Fruit fly (Drosophila melanogaster) whole organism, embryonic: ENCODE data around the gene sesB.

Experiments used
- CG10147 ChIP-seq: fragments of 200-800 bp; sonication (Bioruptor generic); optimal IDR thresholded peaks from 2 replicates; lab custom pipeline; 2019; ENCODE audit warnings: missing biosample characterization, mild to moderate bottlenecking, missing genetic modification characterization, moderate library complexity
- CG11398 ChIP-seq: fragments of 200-800 bp; sonication (Bioruptor generic); optimal IDR thresholded peaks from 2 replicates; lab custom pipeline; 2016; ENCODE audit warnings: missing biosample characterization, missing genetic modification characterization
- CG12104 ChIP-seq: fragments of 200-800 bp; sonication (Bioruptor generic); optimal IDR thresholded peaks from 3 replicates; lab custom pipeline; 2016; ENCODE audit warnings: missing biosample characterization, missing genetic modification characterization
- CG12299 ChIP-seq: fragments of 200-800 bp; sonication (Bioruptor generic); optimal IDR thresholded peaks from 2 replicates; lab custom pipeline; 2018; ENCODE audit warnings: missing biosample characterization, mild to moderate bottlenecking, missing genetic modification characterization
- CG13287 ChIP-seq: fragments of 200-800 bp; sonication (Bioruptor generic); IDR thresholded peaks from 2 replicates; pipeline ENCODE4 v1.3.6; 2022; ENCODE audit warnings: missing biosample characterization, missing genetic modification characterization; ENCODE audit not compliant: partially characterized antibody
- CG15269 ChIP-seq: fragments of 200-800 bp; sonication (Bioruptor generic); optimal IDR thresholded peaks from 2 replicates; lab custom pipeline; 2018; ENCODE audit warnings: missing biosample characterization, mild to moderate bottlenecking, missing genetic modification characterization, moderate library complexity
- CG17612 ChIP-seq: fragments of 200-800 bp; sonication (Bioruptor generic); IDR thresholded peaks from 2 replicates; pipeline ENCODE4 v1.3.6; 2022; ENCODE audit warnings: missing biosample characterization, missing genetic modification characterization
- CG18011 ChIP-seq: fragments of 200-800 bp; sonication (Bioruptor generic); optimal IDR thresholded peaks from 2 replicates; lab custom pipeline; 2017; ENCODE audit warnings: missing biosample characterization, missing genetic modification characterization, mild to moderate bottlenecking, moderate library complexity, missing genotype
- CG2116 ChIP-seq: fragments of 200-800 bp; sonication (Bioruptor generic); optimal IDR thresholded peaks from 3 replicates; lab custom pipeline; 2018; ENCODE audit warnings: missing biosample characterization, mild to moderate bottlenecking, missing genetic modification characterization
- CG2120 ChIP-seq: fragments of 200-800 bp; sonication (Bioruptor generic); optimal IDR thresholded peaks from 3 replicates; lab custom pipeline; 2016; ENCODE audit warnings: missing biosample characterization, missing genetic modification characterization
- CG2875 ChIP-seq: fragments of 200-800 bp; sonication (Bioruptor generic); optimal IDR thresholded peaks from 2 replicates; lab custom pipeline; 2017; ENCODE audit warnings: missing biosample characterization, mild to moderate bottlenecking, missing genetic modification characterization, missing genetic modification reagents
- CG30020 ChIP-seq: fragments of 200-800 bp; optimal IDR thresholded peaks from 2 replicates; lab custom pipeline; 2019; ENCODE audit warnings: missing biosample characterization, mild to moderate bottlenecking, missing genetic modification characterization, moderate library complexity
- CG31388 ChIP-seq: fragments of 200-800 bp; sonication (Bioruptor generic); optimal IDR thresholded peaks from 2 replicates; lab custom pipeline; 2016; ENCODE audit warnings: missing biosample characterization, missing genetic modification characterization
- CG34224 ChIP-seq: fragments of 200-800 bp; sonication (Bioruptor generic); IDR thresholded peaks from 3 replicates; pipeline ENCODE4 v1.3.6; 2022; ENCODE audit warnings: missing biosample characterization, missing genetic modification characterization; ENCODE audit not compliant: partially characterized antibody
- CG34422 ChIP-seq: fragments of 200-800 bp; sonication (Bioruptor generic); IDR thresholded peaks from 3 replicates; pipeline ENCODE4 v1.3.6; 2022; ENCODE audit warnings: missing biosample characterization, missing genetic modification characterization
- CG3995 ChIP-seq: fragments of 200-800 bp; sonication (Bioruptor generic); optimal IDR thresholded peaks from 3 replicates; lab custom pipeline; 2016; ENCODE audit warnings: missing biosample characterization, missing genetic modification characterization
- CG42726 ChIP-seq: fragments of 200-800 bp; sonication (Bioruptor generic); IDR thresholded peaks from 2 replicates; pipeline ENCODE4 v1.3.6; 2022; ENCODE audit warnings: missing biosample characterization, missing genetic modification characterization; ENCODE audit not compliant: partially characterized antibody
- CG4404 ChIP-seq: fragments of 200-800 bp; sonication (Bioruptor generic); IDR thresholded peaks from 2 replicates; pipeline ENCODE4 v1.3.6; 2022; ENCODE audit warnings: missing biosample characterization, missing genetic modification characterization
- CG6272 ChIP-seq: fragments of 200-800 bp; sonication (Bioruptor generic); IDR thresholded peaks from 2 replicates; pipeline ENCODE4 v1.3.6; 2022; ENCODE audit warnings: missing biosample characterization, missing genetic modification characterization
- CG7928 ChIP-seq: fragments of 200-800 bp; sonication (Bioruptor generic); optimal IDR thresholded peaks from 2 replicates; lab custom pipeline; 2017; ENCODE audit warnings: missing biosample characterization, mild to moderate bottlenecking, missing genetic modification characterization
- CG9215 ChIP-seq: fragments of 200-800 bp; sonication (Bioruptor generic); IDR thresholded peaks from 2 replicates; pipeline ENCODE4 v1.3.6; 2022; ENCODE audit warnings: missing biosample characterization, missing genetic modification characterization
- CG9817 ChIP-seq: fragments of 200-800 bp; sonication (Bioruptor generic); optimal IDR thresholded peaks from 2 replicates; lab custom pipeline; 2018; ENCODE audit warnings: missing biosample characterization, mild to moderate bottlenecking, missing genetic modification characterization, moderate library complexity
- CHES-1-like ChIP-seq: fragments of 200-800 bp; sonication (Bioruptor generic); optimal IDR thresholded peaks from 2 replicates; lab custom pipeline; 2016; ENCODE audit warnings: missing biosample characterization, missing genetic modification characterization
- Dll ChIP-seq: fragments of 200-800 bp; sonication (Bioruptor generic); IDR thresholded peaks from 4 replicates; pipeline ENCODE4 v1.3.6; 2022; ENCODE audit warnings: missing biosample characterization, missing genetic modification characterization; ENCODE audit not compliant: partially characterized antibody
- H2.0 ChIP-seq: fragments of 200-800 bp; sonication (Bioruptor generic); IDR thresholded peaks from 2 replicates; pipeline ENCODE4 v1.3.6; 2022; ENCODE audit warnings: missing biosample characterization, missing genetic modification characterization
- HmgD ChIP-seq: fragments of 200-800 bp; sonication (Bioruptor generic); optimal IDR thresholded peaks from 3 replicates; lab custom pipeline; 2016; ENCODE audit warnings: missing biosample characterization, missing genetic modification characterization
- Hr39 ChIP-seq: fragments of >200 bp; optimal IDR thresholded peaks from 2 replicates; lab custom pipeline; 2017
- Nf-YC ChIP-seq: fragments of 200-800 bp; optimal IDR thresholded peaks from 3 replicates; lab custom pipeline; 2019; ENCODE audit warnings: missing biosample characterization, mild to moderate bottlenecking, missing genetic modification characterization, moderate library complexity
- Stat92E ChIP-seq, 3 experiments: fragments of >200 bp in 2 of 3; fragments of 200-800 bp in 1 of 3; sonication (Bioruptor generic) in 1 of 3; optimal IDR thresholded peaks; 2 replicates each; lab custom pipeline; 2017 to 2019; ENCODE audit warnings: missing biosample characterization in 3 of 3, missing genetic modification characterization in 3 of 3, mild to moderate bottlenecking in 1 of 3, moderate library complexity in 1 of 3
- az2 ChIP-seq: fragments of 200-800 bp; sonication (Bioruptor generic); optimal IDR thresholded peaks from 3 replicates; lab custom pipeline; 2016; ENCODE audit warnings: missing biosample characterization, missing genetic modification characterization
- croc ChIP-seq: fragments of 200-800 bp; sonication (Bioruptor generic); conservative IDR thresholded peaks from 3 replicates; pipeline ENCODE4 v1.3.6; 2022; ENCODE audit warnings: missing biosample characterization, missing genetic modification characterization
- dmrt11E ChIP-seq: fragments of 200-800 bp; sonication (Bioruptor generic); optimal IDR thresholded peaks from 3 replicates; lab custom pipeline; 2018; ENCODE audit warnings: missing biosample characterization, mild to moderate bottlenecking, missing genetic modification characterization, moderate library complexity
- en ChIP-seq: fragments of 200-800 bp; sonication (Bioruptor generic); optimal IDR thresholded peaks from 2 replicates; lab custom pipeline; 2016; ENCODE audit warnings: missing biosample characterization, missing genetic modification characterization
- eve ChIP-seq, 2 experiments: fragments of >200 bp; optimal IDR thresholded peaks; 2 replicates each; lab custom pipeline; 2017; ENCODE audit warnings: missing biosample characterization in 2 of 2, missing genetic modification characterization in 2 of 2
- gem ChIP-seq: fragments of 200-800 bp; sonication (Bioruptor generic); optimal IDR thresholded peaks from 2 replicates; lab custom pipeline; 2019; ENCODE audit warnings: missing biosample characterization, mild to moderate bottlenecking, missing genetic modification characterization, moderate library complexity
- gfzf ChIP-seq: fragments of 200-800 bp; sonication (Bioruptor generic); optimal IDR thresholded peaks from 2 replicates; lab custom pipeline; 2016; ENCODE audit warnings: missing biosample characterization, mild to moderate bottlenecking, missing genetic modification characterization, moderate library complexity
- her ChIP-seq: fragments of 200-800 bp; sonication (Bioruptor generic); optimal IDR thresholded peaks from 2 replicates; lab custom pipeline; 2016; ENCODE audit warnings: missing biosample characterization, missing genetic modification characterization
- org-1 ChIP-seq: fragments of 200-800 bp; sonication (Bioruptor generic); optimal IDR thresholded peaks from 2 replicates; lab custom pipeline; 2017; ENCODE audit warnings: missing biosample characterization, missing genetic modification characterization
- pfk ChIP-seq: fragments of 200-800 bp; sonication (Bioruptor generic); optimal IDR thresholded peaks from 2 replicates; lab custom pipeline; 2018; ENCODE audit warnings: missing biosample characterization, mild to moderate bottlenecking, missing genetic modification characterization, moderate library complexity
- prd ChIP-seq, 3 experiments: fragments of >200 bp in 2 of 3; fragments of 200-800 bp in 1 of 3; sonication (Bioruptor generic) in 1 of 3; optimal IDR thresholded peaks in 2 of 3; IDR thresholded peaks in 1 of 3; 2 replicates in 2 of 3; 3 replicates in 1 of 3; pipeline versions ENCODE4 v1.3.6 to Lab custom; 2017 to 2022; ENCODE audit warnings: missing biosample characterization in 1 of 3, missing genetic modification characterization in 1 of 3
- psq ChIP-seq: fragments of 200-800 bp; sonication (Bioruptor generic); optimal IDR thresholded peaks from 2 replicates; lab custom pipeline; 2017; ENCODE audit warnings: missing biosample characterization, missing genetic modification characterization
- sd ChIP-seq: fragments of 200-800 bp; sonication (Bioruptor generic); optimal IDR thresholded peaks from 3 replicates; lab custom pipeline; 2018; ENCODE audit warnings: missing biosample characterization, mild to moderate bottlenecking, missing genetic modification characterization, moderate library complexity
- sqz ChIP-seq: fragments of 200-800 bp; sonication (Bioruptor generic); optimal IDR thresholded peaks from 3 replicates; lab custom pipeline; 2018; ENCODE audit warnings: missing biosample characterization, mild to moderate bottlenecking, missing genetic modification characterization
- ssp ChIP-seq: fragments of 200-800 bp; sonication (Bioruptor generic); IDR thresholded peaks from 2 replicates; pipeline ENCODE4 v1.3.6; 2022; ENCODE audit warnings: missing biosample characterization, missing genetic modification characterization
- tio ChIP-seq: fragments of 200-800 bp; sonication (Bioruptor generic); optimal IDR thresholded peaks from 2 replicates; lab custom pipeline; 2017; ENCODE audit warnings: missing biosample characterization, missing genetic modification characterization, inconsistent platforms
- trh ChIP-seq: fragments of 200-800 bp; sonication (Bioruptor generic); optimal IDR thresholded peaks from 2 replicates; lab custom pipeline; 2016; ENCODE audit warnings: missing biosample characterization, missing genetic modification characterization
- unc-4 ChIP-seq: fragments of 200-800 bp; sonication (Bioruptor generic); IDR thresholded peaks from 2 replicates; pipeline ENCODE4 v1.3.6; 2022; ENCODE audit warnings: missing biosample characterization, missing genetic modification characterization; ENCODE audit not compliant: partially characterized antibody
- vnd ChIP-seq: fragments of 200-800 bp; sonication (Bioruptor generic); IDR thresholded peaks from 3 replicates; pipeline ENCODE4 v1.3.6; 2022; ENCODE audit warnings: missing biosample characterization, missing genetic modification characterization; ENCODE audit not compliant: partially characterized antibody
- wor ChIP-seq: fragments of 200-800 bp; sonication (Bioruptor generic); IDR thresholded peaks from 2 replicates; pipeline ENCODE4 v1.3.6; 2022; ENCODE audit warnings: missing biosample characterization, missing genetic modification characterization

The sesB gene

DNA sequence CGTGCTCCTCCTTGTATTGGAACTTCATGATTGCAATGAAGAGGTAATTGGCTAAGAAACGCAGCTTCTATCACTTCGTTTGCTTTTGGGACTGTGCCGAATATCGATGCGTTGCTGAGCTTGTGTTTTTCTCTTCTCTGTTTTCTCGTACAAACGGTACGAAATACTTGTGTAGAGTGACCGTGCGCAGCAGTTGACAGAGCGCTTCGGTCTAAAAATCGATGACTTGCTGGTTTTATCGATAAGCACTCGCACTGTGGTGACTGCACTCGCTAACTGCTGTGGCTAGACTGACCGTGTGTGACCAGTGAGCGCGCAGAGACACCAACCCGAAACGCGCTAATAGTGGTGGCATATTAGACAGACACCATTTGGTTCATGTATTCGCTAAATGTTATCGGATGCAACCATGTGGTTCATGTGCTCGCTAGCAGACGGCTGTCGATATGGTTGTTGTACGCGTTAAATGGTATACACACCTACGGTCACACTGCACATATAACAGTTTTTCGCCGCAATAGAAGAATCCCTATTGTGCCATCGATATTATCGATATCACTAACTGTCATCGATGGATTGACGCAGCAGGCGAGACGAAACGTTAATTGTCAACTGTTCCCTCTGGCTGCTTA lies 18.6 kb downstream of the sesB start, which contains the start of the genes Atg8a and BTBD9 (continued):
- no peak for TF ChIP-seq CG31388 (GFP tag; lab: Kevin White, UChicago)
- TF ChIP-seq her: peak; percentile 58
- TF ChIP-seq HmgD: peak; percentile 92
- no peak for TF ChIP-seq CG6272 (GFP tag; lab: Robert Waterston, UW)
- TF ChIP-seq CG2120: peak; percentile 64
- no peak for TF ChIP-seq CG34422 (GFP tag; lab: Robert Waterston, UW)
- no peak for TF ChIP-seq CG12104
- TF ChIP-seq unc-4 (GFP tag; lab: Robert Waterston, UW): peak; percentile 84
- no peak for TF ChIP-seq trh (GFP tag; lab: Kevin White, UChicago)
- TF ChIP-seq CG15269 (tag; lab: Kevin White, UChicago): no peak
- no peak for TF ChIP-seq croc (GFP tag; lab: Robert Waterston, UW)
- TF ChIP-seq dmrt11E (tag; lab: Kevin White, UChicago): no peak
- no peak for TF ChIP-seq wor (GFP tag; lab: Robert Waterston, UW)
- 0 out of 2 replicates have a peak, but pooled peaks have one; percentile 5 for TF ChIP-seq CG9215 (GFP tag; lab: Robert Waterston, UW)
- TF ChIP-seq CG30020: no peak
- TF ChIP-seq Nf-YC (tag; lab: Kevin White, UChicago): no peak
- TF ChIP-seq psq (GFP tag; lab: Kevin White, UChicago): no peak
- TF ChIP-seq CG18011 (GFP tag; lab: Kevin White, UChicago): no peak
- peak; percentile 99 for TF ChIP-seq CG2116 (GFP tag; lab: Kevin White, UChicago)
- no peak for TF ChIP-seq CG2875 (GFP tag; lab: Kevin White, UChicago)
- peak; percentile 72; the same call in 2 of the 3 replicates for TF ChIP-seq CG34224 (GFP tag; lab: Robert Waterston, UW)
- TF ChIP-seq Dll (GFP tag; lab: Robert Waterston, UW): peak; percentile 80
- peak; percentile 38 for TF ChIP-seq CG42726 (GFP tag; lab: Robert Waterston, UW)
- TF ChIP-seq CG12299 (tag; lab: Kevin White, UChicago): peak; percentile 52
- no peak for TF ChIP-seq CG17612 (GFP tag; lab: Robert Waterston, UW)
- TF ChIP-seq CG10147: peak; percentile 36
- TF ChIP-seq org-1: no peak
- TF ChIP-seq az2: no peak
- TF ChIP-seq CG9817: peak; percentile 30
- TF ChIP-seq eve (GFP tag; optimal IDR thresholded peaks at IDR 0.05; lab: Kevin White, UChicago): no peak
- TF ChIP-seq CG4404: no peak
- TF ChIP-seq H2.0 (GFP tag; lab: Robert Waterston, UW): peak; percentile 5; the same call in 1 of the 2 replicates
- TF ChIP-seq gfzf (GFP tag; lab: Kevin White, UChicago): peak; percentile 100
- TF ChIP-seq gem (tag; lab: Kevin White, UChicago): no peak
- TF ChIP-seq sqz: no peak
- TF ChIP-seq pfk: no peak
- TF ChIP-seq tio (GFP tag; lab: Kevin White, UChicago): no peak
- peak in 1 of 3 experiments; percentile 68 for TF ChIP-seq Stat92E (GFP tag; optimal IDR thresholded peaks at IDR 0.05; lab: Kevin White, UChicago)
- TF ChIP-seq CHES-1-like: peak; percentile 51
- TF ChIP-seq CG11398 (GFP tag; lab: Kevin White, UChicago): no peak
- TF ChIP-seq CG7928: peak; percentile 27
- TF ChIP-seq prd (optimal IDR thresholded peaks at IDR 0.05; lab: Kevin White, UChicago): no peak
- TF ChIP-seq prd (GFP tag; IDR thresholded peaks at IDR 0.05; lab: Robert Waterston, UW): no peak
- no peak for TF ChIP-seq Hr39 (lab: Kevin White, UChicago)
- peak; percentile 57; the same call in 1 of the 3 replicates for TF ChIP-seq vnd (GFP tag; lab: Robert Waterston, UW)
- no peak for TF ChIP-seq sd
- TF ChIP-seq CG13287 (GFP tag; lab: Robert Waterston, UW): peak; percentile 84
- TF ChIP-seq ssp (GFP tag; lab: Robert Waterston, UW): no peak
- TF ChIP-seq CG3995: no peak
- no peak for TF ChIP-seq en (GFP tag; lab: Kevin White, UChicago)
